Fruit fly (Drosophila melanogaster) S2 (cell line): Measurements from ENCODE around the gene PGRP-LD.

Experiments
- CG8478 ChIP-seq: fragments of >200 bp; optimal IDR thresholded peaks from 2 replicates; lab custom pipeline; 2018
- CTCF ChIP-seq, 2 experiments: fragments of >200 bp; optimal IDR thresholded peaks; 2 replicates each; lab custom pipeline; 2018

The PGRP-LD gene

DNA sequence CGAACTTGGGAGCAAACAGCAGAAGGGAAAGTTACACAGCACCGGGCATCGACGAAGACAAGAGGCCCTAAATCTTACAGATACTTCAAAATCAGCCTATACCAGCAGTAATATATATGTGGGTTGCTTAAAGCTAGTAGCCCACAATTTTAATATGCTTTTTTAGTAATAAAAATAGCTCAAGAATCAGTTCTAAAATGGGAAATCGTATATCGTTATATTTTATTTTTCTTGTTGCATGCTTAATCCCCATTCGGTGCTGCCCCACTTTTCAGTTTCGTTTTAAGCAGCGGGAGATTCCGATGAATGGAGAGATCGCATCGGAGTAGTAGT is 28.2 kb downstream of the PGRP-LD start:
- TF ChIP-seq CTCF (optimal IDR thresholded peaks at IDR 0.05; lab: Kevin White, UChicago) (no peak), CG8478 (no peak)

DNA sequence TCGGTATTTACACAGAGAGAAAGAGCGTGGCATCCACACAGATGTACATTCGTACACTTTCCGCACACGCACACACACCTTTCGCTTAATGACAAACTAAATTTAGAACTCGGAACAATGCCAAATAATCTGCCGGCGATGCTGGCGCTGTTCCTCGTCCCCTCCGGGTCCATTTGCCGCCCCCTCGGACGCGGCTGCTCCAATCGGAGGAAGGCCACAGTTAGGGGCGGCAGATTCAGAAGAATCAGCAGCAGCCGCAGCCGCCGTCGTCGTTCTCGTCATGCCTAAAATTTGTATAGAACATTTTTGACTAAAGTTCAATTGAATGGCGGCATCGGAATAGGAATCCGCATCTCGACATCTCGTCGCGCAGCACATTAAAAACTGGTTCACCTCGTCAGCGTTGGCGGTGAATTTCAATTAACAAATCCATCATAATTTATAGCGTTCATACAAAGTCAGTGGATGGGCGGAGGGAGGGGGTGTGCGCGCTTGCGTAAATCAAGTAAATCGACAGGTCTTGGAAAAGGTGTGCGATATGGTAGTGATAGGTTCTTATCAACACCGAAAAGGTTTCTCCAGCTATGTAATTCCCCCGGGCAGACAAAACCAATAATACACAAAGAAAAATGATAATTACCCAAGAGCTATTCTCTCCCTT is 28.8 kb downstream of the PGRP-LD start:
- TF ChIP-seq CG8478 (no peak), CTCF (optimal IDR thresholded peaks at IDR 0.05; lab: Kevin White, UChicago) (no peak)

DNA sequence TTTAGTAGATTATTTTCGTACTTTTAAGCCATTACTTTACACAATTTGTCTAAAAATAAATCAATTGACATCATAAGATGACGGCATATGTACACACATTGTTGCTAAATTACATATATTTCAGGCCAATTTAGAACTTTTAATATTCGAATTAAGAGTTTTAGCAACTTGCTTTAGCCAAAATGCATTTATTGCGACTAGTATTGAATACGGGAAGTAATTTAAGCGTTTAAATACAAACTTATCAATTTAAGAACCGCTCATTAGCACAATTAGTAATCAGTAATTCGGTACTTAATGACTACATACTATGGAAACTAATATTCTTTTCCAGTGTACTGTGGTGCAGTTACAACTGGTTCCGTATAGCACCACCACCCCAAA is 29.3 kb downstream of the PGRP-LD start:
- TF ChIP-seq CTCF (optimal IDR thresholded peaks at IDR 0.05; lab: Kevin White, UChicago) = no peak
- no peak for TF ChIP-seq CG8478

DNA sequence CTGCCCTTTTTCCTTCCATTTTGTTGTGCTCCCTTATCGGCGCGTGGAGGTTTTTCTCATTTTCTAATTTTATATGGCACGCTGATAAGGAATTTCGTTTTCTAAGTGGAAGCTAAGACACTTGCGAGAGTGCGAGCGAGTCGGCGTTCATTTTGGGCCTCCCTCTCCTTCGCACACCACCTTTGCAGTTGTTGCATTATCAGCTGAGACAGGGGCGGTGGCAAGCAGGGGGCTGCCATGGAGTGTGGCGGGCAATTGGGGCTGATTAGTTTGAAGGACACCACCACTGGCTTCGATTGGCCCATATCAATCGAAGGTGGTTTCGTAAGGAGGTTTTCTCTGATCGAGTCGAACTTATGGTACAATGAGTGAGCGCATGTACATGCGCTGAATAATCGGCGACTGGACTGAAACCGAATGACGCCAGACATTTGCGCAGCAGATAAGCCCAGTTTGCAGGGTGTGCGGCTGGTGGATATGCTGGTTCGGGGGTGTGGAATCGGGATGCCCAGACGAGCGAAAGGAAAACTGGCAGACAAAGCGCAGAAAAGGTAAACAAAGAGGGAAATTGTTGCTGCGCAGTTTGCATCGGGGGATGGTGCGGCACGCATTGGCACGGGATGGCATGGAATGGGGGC is 29.9 kb downstream of the PGRP-LD start:
- TF ChIP-seq CG8478 (no peak), CTCF (optimal IDR thresholded peaks at IDR 0.05; lab: Kevin White, UChicago) (no peak)

DNA sequence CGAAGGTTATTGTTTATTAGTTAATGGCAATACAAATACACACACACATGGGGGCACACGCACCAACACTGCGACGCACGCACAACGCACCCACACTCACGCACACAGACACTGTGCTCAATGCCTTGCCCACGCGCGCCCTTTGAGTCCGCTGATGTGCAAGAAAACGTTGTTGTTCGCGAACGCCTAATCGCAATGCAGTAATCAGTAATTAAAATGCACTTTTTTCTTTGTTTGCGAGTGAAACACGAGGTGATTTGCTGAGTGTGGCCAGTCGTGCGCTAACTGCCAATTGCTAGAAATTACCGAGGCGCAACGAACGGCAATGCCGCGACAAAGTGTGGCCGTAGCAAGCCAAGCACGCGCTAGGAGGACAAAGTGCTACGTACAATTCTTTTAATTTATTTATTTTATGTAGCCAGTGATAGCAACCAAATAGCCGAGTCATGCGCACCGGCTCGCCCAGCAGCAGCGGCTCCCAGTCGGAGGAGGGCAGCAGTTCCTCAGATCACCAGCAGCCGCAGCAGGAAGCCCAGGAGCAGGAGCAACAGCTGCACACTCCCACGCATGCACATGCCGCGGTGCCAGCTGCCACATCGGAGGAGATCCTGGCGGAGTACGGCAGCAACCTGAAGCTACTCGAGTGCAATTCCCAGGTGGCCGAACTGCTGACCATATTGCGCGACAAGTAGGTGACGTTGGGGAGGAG is 30.9 kb downstream of the PGRP-LD start, which contains the start of the genes S6k and kri:
TSS of gene S6k (minus strand) at position 299 of the 709 bp plus-strand sequence.
TSS of gene kri (plus strand) at position 341 of the 709 bp plus-strand sequence.
- TF ChIP-seq CG8478 (no peak), CTCF (optimal IDR thresholded peaks at IDR 0.05; lab: Kevin White, UChicago) (peak; percentile 0 to 18)

DNA sequence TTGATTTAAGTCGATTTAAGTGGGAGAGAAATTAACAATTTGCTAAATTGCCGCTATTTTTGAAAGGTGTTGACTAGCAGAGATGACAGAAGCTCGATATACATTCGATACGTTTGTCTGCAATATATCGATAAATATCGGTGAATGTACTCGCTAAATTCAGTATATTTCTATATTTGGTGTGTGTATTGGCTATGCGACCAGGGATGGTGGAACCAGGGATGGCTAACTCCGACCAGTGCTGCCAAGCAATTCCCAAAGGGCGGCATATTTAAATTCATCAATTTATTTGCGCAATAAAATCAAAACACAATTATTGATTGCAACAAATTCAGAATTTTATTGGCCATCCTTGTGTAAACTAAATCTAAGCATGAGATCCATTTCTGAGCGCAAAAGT is 33.2 kb downstream of the PGRP-LD start, which contains the start of gene mad2:
TSS of gene mad2 (minus strand) at position 78 of the 400 bp plus-strand sequence.
- TF ChIP-seq CG8478 (no peak), CTCF (optimal IDR thresholded peaks at IDR 0.05; lab: Kevin White, UChicago) (peak; percentile 42 to 64)

DNA sequence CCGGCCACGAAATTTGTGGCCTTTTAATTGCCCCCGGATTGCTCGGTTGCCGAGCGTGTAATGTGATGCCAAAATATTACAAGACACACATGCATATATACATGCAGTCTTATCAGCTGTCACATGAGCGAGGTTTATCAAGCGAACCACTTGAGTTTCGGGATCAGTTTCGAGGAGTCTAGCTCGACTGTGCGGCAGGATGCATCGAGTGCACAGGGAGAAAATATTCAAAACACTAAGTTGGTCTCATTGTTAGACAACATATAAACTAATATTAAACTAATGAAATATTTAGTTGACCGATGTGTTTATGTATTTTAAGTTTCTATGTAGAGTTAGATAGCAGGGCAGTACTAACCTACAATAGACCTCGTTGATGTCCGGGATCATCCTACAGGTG is 37.3 kb downstream of the PGRP-LD start:
- TF ChIP-seq CG8478 (no peak), CTCF (optimal IDR thresholded peaks at IDR 0.05; lab: Kevin White, UChicago) (no peak)

DNA sequence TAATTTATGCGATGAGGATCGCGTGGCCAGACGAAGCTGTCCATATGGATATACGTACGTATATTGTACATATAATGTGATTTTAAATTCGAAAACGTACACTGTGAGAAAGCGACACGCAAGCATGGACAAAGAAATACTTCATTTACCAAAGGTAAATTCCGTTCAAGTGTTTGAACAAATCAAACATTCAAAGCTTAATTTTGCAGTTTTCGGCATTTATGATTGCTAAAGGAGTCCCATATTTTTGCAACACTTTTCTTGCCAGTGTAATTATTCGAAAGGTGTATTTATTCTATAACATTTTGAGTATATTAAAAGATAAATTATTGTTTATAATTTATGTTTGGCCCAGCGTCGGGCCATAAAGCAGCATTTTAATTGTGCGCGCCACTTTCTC is 39.5 kb downstream of the PGRP-LD start:
- TF ChIP-seq CG8478 (no peak), CTCF (optimal IDR thresholded peaks at IDR 0.05; lab: Kevin White, UChicago) (no peak)

DNA sequence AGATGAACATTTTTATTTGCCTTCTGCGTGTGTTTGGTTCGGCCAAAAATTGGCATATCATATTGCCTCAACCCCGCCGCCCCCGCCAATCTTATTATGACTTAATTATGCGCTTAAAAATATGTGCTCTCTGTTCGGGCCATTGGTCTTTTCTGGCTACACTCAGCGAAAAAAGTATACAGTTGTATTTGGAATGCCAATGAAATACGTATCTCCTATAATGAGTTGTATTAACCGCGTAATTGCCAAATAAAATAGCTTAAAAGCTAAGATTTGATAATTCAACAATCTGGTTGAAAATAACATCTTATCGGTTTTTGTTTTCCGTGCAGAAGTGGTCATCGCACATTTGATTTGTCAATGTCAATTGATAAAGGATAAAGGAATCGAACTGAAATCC is 40.2 kb downstream of the PGRP-LD start:
- TF ChIP-seq CG8478 (no peak), CTCF (optimal IDR thresholded peaks at IDR 0.05; lab: Kevin White, UChicago) (no peak)

DNA sequence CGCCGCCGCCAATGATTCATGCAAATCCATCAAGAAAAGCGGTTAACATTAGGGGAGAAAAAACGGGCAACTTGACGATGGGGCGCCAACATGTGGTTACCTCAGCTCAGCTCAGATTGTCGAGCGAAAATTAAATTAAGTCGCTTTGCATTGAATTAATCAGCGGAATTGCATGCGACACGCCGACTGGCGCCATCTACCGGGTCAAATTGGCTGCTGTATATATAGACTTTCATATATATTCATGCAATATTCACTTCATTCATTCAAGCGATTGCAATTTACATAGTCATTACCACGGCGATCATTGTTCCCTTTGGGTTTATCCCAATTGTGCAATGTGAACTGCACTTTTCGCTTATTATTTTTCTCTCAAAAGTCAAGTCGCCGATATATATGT is 40.9 kb downstream of the PGRP-LD start:
- TF ChIP-seq CG8478 (no peak), CTCF (optimal IDR thresholded peaks at IDR 0.05; lab: Kevin White, UChicago) (peak; percentile 65 to 69)

DNA sequence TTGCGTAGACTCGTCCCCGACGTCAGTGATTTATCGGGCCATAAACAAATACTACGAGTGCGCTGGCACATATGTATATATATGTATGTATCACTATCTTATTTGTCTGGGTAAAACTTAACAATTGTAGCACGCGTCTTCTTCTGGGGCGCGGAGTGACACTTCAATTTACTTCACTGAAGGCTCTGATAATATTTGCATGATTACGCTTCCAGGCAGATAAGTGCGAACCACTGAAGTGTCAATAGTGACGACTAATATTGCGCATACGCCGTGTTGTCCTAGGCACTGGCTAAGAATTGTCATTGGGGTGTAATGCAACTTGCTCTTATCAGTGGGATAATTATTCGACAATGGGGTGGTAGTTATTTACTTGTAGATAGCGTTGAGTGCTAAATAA is 41.7 kb downstream of the PGRP-LD start:
- no peak for TF ChIP-seq CTCF (optimal IDR thresholded peaks at IDR 0.05; lab: Kevin White, UChicago)
- TF ChIP-seq CG8478 = no peak

DNA sequence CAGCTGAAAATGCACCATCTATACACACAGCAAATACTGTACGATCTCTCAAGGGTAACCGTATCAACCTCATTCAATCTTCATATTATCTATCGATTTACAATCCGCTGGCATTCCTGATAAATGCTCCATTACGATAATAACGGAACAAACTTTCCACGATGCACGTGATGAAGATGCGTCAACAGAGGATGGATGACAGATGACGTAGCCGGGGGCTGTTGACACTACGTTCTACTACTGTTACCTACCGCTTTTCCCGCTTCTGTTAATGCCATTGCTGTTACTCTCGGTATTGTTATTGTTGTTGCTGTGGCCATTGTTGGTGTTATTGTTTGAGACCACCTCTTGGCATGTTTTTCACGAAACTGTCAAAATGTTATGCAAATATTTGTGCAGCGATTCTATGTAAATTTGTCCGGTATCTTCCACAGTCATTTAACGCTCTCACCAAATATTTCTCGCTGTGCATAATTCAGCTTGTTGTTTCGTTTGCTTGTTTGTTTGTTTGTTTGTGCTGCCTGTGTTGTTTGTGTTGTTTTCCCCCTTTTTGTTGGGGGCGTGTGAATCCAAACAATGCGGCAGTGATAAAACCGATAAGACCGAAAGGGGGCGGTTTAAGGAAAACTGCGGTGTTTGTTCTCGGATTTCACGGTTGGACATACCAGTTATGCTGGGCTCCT is 44.1 kb downstream of the PGRP-LD start:
- TF ChIP-seq CG8478 (no peak), CTCF (optimal IDR thresholded peaks at IDR 0.05; lab: Kevin White, UChicago) (no peak)

DNA sequence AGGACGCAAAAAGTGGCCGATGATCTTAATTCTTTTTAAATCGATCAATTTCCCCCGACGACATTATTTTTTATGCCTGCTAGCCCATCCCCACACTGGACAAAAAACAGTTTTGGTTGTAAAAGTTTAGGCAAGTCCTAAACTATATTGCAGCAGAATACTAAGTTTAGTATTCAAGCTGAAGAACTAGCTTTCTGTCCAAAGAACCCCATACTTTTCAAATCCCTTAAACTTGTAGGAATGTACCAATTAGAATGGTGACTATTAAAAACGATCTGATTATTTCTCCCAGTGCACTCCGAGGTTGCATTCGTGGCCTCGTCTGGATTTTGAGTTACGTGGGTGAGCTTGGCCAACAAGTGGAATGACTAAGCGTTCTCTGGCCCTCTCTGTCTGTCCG is 45.6 kb downstream of the PGRP-LD start:
- TF ChIP-seq CTCF (optimal IDR thresholded peaks at IDR 0.05; lab: Kevin White, UChicago) (no peak), CG8478 (no peak)

DNA sequence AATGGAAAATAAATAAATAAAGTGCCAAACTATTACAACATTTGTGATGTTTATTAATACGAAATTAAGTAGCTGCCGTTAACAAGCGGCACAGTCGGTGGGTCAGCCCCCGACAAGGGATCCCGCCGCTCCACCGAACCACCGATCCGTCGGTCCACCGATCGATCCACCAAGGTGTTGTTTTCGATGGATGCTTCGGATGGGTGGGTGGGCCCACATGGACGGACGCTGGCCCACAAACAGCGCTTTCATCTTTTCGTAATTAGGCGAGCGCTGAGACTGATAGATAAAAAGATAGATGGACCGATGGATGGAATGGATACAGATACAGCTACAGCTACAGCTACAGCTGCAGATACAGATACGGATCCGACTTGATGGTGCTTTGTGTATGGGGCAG is 48.4 kb downstream of the PGRP-LD start:
- TF ChIP-seq CG8478 = no peak
- TF ChIP-seq CTCF (optimal IDR thresholded peaks at IDR 0.05; lab: Kevin White, UChicago) = no peak

DNA sequence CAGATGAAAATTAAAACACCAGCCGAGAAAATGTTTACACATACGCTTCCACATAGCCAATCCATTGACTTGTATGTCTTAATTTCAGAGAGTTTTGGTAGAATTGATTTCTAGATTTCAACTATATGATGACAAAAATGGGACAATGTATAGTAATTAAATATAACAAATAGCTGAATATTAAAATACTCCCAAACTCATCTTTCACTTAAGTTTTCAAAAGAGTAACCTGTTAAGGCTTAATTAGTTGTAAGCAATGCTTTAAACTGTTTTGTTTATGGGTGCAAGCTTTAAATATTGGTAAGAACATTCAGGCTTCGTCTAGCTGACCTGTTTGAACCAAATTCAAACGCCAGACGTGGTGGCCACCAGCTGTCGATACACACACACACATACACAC is 48.8 kb downstream of the PGRP-LD start:
- TF ChIP-seq CTCF (optimal IDR thresholded peaks at IDR 0.05; lab: Kevin White, UChicago) (no peak), CG8478 (no peak)

DNA sequence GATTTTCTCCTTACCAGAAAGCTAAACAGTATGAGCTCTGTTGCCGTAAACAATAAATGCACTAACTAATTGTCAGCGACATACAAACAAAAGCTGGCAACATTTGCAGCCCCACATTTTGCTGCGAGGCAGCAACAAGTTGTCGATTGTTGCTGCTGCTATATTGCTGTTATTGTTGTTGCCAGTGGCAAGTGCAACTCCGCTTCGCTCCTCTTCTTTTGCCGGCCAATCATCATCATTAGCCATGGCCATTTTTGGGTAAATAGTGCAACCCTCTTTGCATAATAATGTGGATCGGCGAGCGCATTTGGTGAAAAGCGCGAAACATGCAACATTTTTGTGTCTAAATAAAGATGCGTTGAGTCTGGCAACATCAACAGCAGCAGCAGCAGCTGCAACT is 50.8 kb downstream of the PGRP-LD start:
- TF ChIP-seq CTCF (optimal IDR thresholded peaks at IDR 0.05; lab: Kevin White, UChicago) (no peak), CG8478 (no peak)
